Fruit fly (Drosophila melanogaster) whole organism, adult: Measurements from ENCODE around the gene CG7742.

Experiments used
- CG11617 ChIP-seq: fragments of 200-800 bp; sonication (Bioruptor generic); optimal IDR thresholded peaks from 2 replicates; lab custom pipeline; 2017; ENCODE audit warnings: mild to moderate bottlenecking, missing biosample characterization, missing genetic modification reagents, missing genetic modification characterization
- CG1620 ChIP-seq: fragments of 200-800 bp; sonication (Bioruptor generic); optimal IDR thresholded peaks from 2 replicates; lab custom pipeline; 2016; ENCODE audit warnings: missing biosample characterization, missing genetic modification characterization
- CG33017 ChIP-seq: fragments of 200-800 bp; sonication (Bioruptor generic); optimal IDR thresholded peaks from 2 replicates; lab custom pipeline; 2018; ENCODE audit warnings: missing biosample characterization, mild to moderate bottlenecking, missing genetic modification characterization, moderate library complexity
- CG5204 ChIP-seq: fragments of 200-800 bp; sonication (Bioruptor generic); optimal IDR thresholded peaks from 2 replicates; lab custom pipeline; 2016; ENCODE audit warnings: missing biosample characterization, missing genetic modification characterization
- CG7045 ChIP-seq: fragments of 200-800 bp; sonication (Bioruptor generic); optimal IDR thresholded peaks from 2 replicates; lab custom pipeline; 2017; ENCODE audit warnings: missing biosample characterization, mild to moderate bottlenecking, missing genetic modification characterization
- cnc ChIP-seq, 2 experiments: fragments of >200 bp; optimal IDR thresholded peaks; 2 replicates each; lab custom pipeline; 2017
- kay ChIP-seq: fragments of 200-800 bp; sonication (Bioruptor generic); peaks from one replicate; lab custom pipeline; 2016; ENCODE audit warnings: missing biosample characterization, missing genetic modification characterization, borderline replicate concordance
- tj ChIP-seq: fragments of 200-800 bp; sonication (Bioruptor generic); optimal IDR thresholded peaks from 3 replicates; lab custom pipeline; 2017; ENCODE audit warnings: missing biosample characterization, mild to moderate bottlenecking, missing genetic modification characterization, moderate library complexity
- toe ChIP-seq: fragments of 200-800 bp; sonication (Bioruptor generic); optimal IDR thresholded peaks from 2 replicates; lab custom pipeline; 2016; ENCODE audit warnings: missing biosample characterization, missing genetic modification characterization

dm6 chr2L:5261223-5261984 lies 46.5 kb upstream of the CG7742 start:
- no peak for TF ChIP-seq cnc (optimal IDR thresholded peaks at IDR 0.05; lab: Kevin White, UChicago)
- no peak for TF ChIP-seq CG7045 (GFP tag; lab: Kevin White, UChicago)
- TF ChIP-seq kay (GFP tag; lab: Kevin White, UChicago) = no peak
- TF ChIP-seq toe = no peak
- TF ChIP-seq CG1620 (GFP tag; lab: Kevin White, UChicago) = no peak
- TF ChIP-seq tj (GFP tag; lab: Kevin White, UChicago) = no peak
- no peak for TF ChIP-seq CG11617 (GFP tag; lab: Kevin White, UChicago)
- no peak for TF ChIP-seq CG5204
- TF ChIP-seq CG33017 (tag; lab: Kevin White, UChicago) = no peak
